Worm (Caenorhabditis elegans): Measurements from ENCODE around the gene dct-6.

The dct-6 gene

ce11 chrIII:5999629-6000028 is 33.4 kb downstream of the dct-6 start (continued):
- TF ChIP-seq zip-4 (GFP tag; optimal IDR thresholded peaks at IDR 0.05): no peak
- no peak for TF ChIP-seq mab-9 (GFP tag; IDR thresholded peaks at IDR 0.05)
- TF ChIP-seq fkh-10 (GFP tag; optimal IDR thresholded peaks at IDR 0.05): peak; percentile 15
- TF ChIP-seq snu-23 (GFP tag; optimal IDR thresholded peaks at IDR 0.05): peak; percentile 25
- peak; percentile 20 to 62 for TF ChIP-seq lsy-2 (tag; optimal IDR thresholded peaks at IDR 0.05)
- TF ChIP-seq unc-86 (tag; optimal IDR thresholded peaks at IDR 0.05): no peak

DNA sequence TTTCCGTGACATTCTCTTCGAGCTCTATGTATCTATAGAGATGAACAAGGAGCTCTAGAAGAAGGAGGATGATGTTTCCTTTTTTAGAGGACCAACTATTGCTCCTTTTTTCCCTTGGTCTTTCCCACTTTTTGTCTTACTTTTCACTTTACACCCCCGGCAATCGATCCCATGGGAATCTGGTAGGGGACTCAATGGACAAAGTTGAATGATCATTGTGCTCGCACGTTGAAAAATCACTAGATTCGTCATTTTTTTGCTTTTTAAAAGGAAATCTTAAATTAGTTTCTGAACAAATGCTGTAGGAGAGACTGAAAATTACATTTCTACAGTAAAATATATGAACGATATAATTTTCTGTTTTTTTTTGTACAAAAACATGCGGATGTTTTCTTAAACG is 35.8 kb downstream of the dct-6 start:
- TF ChIP-seq hlh-17 (GFP tag; optimal IDR thresholded peaks at IDR 0.05; ENCODE audit: borderline replicate concordance): no peak
- no peak for TF ChIP-seq egl-27 (tag; optimal IDR thresholded peaks at IDR 0.05)
- no peak for TF ChIP-seq pag-3 (tag; optimal IDR thresholded peaks at IDR 0.05; ENCODE audit: borderline replicate concordance, insufficient read depth)
- no peak for TF ChIP-seq lir-3 (tag; optimal IDR thresholded peaks at IDR 0.05; ENCODE audit: poor library complexity)
- no peak for TF ChIP-seq mab-9 (GFP tag; IDR thresholded peaks at IDR 0.05)
- no peak for TF ChIP-seq efl-1 (optimal IDR thresholded peaks at IDR 0.05)
- peak in 1 of 2 experiments; percentile 51 for TF ChIP-seq efl-1 (GFP tag; optimal IDR thresholded peaks at IDR 0.05 in 1 of 2)

ce11 chrIII:6006453-6006852 is 40.2 kb downstream of the dct-6 start:
- peak; percentile 12 for TF ChIP-seq dsc-1 (tag; optimal IDR thresholded peaks at IDR 0.05)
- no peak for TF ChIP-seq irx-1 (tag; optimal IDR thresholded peaks at IDR 0.05)
- no peak for TF ChIP-seq nhr-47 (tag; optimal IDR thresholded peaks at IDR 0.05)
- no peak for TF ChIP-seq elt-3 (tag; optimal IDR thresholded peaks at IDR 0.05)
- no peak for TF ChIP-seq nhr-11 (tag; optimal IDR thresholded peaks at IDR 0.05)
- TF ChIP-seq efl-1 (optimal IDR thresholded peaks at IDR 0.05): no peak
- peak in 1 of 2 experiments; percentile 90 for TF ChIP-seq efl-1 (GFP tag; optimal IDR thresholded peaks at IDR 0.05 in 1 of 2)

ce11 chrIII:6008989-6009610 is 42.9 kb downstream of the dct-6 start, which contains the start of the genes gcna-1 and eftu-2:
TSS of gene gcna-1 (minus strand) at chrIII:6009084.
TSS of gene eftu-2 (plus strand) at chrIII:6009560.
- TF ChIP-seq efl-1 (optimal IDR thresholded peaks at IDR 0.05): peak; percentile 58 to 84
- TF ChIP-seq efl-1 (GFP tag; optimal IDR thresholded peaks at IDR 0.05 in 1 of 2): peak; percentile 87 to 98
- TF ChIP-seq nhr-71 (tag; optimal IDR thresholded peaks at IDR 0.05): peak; percentile 77
- no peak for TF ChIP-seq mef-2 (tag; optimal IDR thresholded peaks at IDR 0.05)
- TF ChIP-seq pax-3 (tag; optimal IDR thresholded peaks at IDR 0.05): no peak
- no peak for TF ChIP-seq ets-5 (GFP tag; IDR thresholded peaks at IDR 0.05)
- no peak for TF ChIP-seq fos-1 (tag; optimal IDR thresholded peaks at IDR 0.05)
- no peak for TF ChIP-seq ama-1 (optimal IDR thresholded peaks at IDR 0.05)
- TF ChIP-seq mab-9 (GFP tag; IDR thresholded peaks at IDR 0.05): no peak
- TF ChIP-seq lin-35 (GFP tag; optimal IDR thresholded peaks at IDR 0.05): peak; percentile 78 to 87
- TF ChIP-seq snu-23 (GFP tag; optimal IDR thresholded peaks at IDR 0.05): peak; percentile 68
- no peak for TF ChIP-seq aly-2 (tag; optimal IDR thresholded peaks at IDR 0.05)
- peak; percentile 77 to 86 (median 80) for TF ChIP-seq dpl-1 (GFP tag; optimal IDR thresholded peaks at IDR 0.05)
- TF ChIP-seq unc-98 (GFP tag; IDR thresholded peaks at IDR 0.05): no peak
- TF ChIP-seq C16A3.4 (tag; optimal IDR thresholded peaks at IDR 0.05): peak; percentile 38
- TF ChIP-seq lin-14 (GFP tag; optimal IDR thresholded peaks at IDR 0.05): peak; percentile 54
- TF ChIP-seq xbp-1 (tag; optimal IDR thresholded peaks at IDR 0.05): peak; percentile 60
- no peak for TF ChIP-seq vab-15 (tag; optimal IDR thresholded peaks at IDR 0.05)
- TF ChIP-seq ceh-8 (GFP tag; optimal IDR thresholded peaks at IDR 0.05): no peak
- TF ChIP-seq ceh-82 (tag; optimal IDR thresholded peaks at IDR 0.05): no peak
- TF ChIP-seq unc-86 (tag; optimal IDR thresholded peaks at IDR 0.05): peak; percentile 45
- TF ChIP-seq lin-15B (tag; optimal IDR thresholded peaks at IDR 0.05): no peak
- TF ChIP-seq lsy-2 (tag; optimal IDR thresholded peaks at IDR 0.05): peak; percentile 78 to 97
- TF ChIP-seq C34B4.2 (tag; optimal IDR thresholded peaks at IDR 0.05): no peak
- no peak for TF ChIP-seq mep-1 (tag; optimal IDR thresholded peaks at IDR 0.05)
- no peak for TF ChIP-seq ceh-90 (tag; optimal IDR thresholded peaks at IDR 0.05)
- TF ChIP-seq tbx-2 (tag; optimal IDR thresholded peaks at IDR 0.05): peak; percentile 66
- no peak for TF ChIP-seq nhr-77 (tag; optimal IDR thresholded peaks at IDR 0.05)
- peak in 1 of 6 experiments; percentile 3 for TF ChIP-seq elt-3 (tag; optimal IDR thresholded peaks at IDR 0.05)
- TF ChIP-seq grh-1 (GFP tag; IDR thresholded peaks at IDR 0.05): no peak
- no peak for TF ChIP-seq sptf-1 (tag; optimal IDR thresholded peaks at IDR 0.05)
- TF ChIP-seq nhr-76 (tag; optimal IDR thresholded peaks at IDR 0.05): no peak
- no peak for TF ChIP-seq elt-2 (tag; optimal IDR thresholded peaks at IDR 0.05)
- peak; percentile 8; the same call in 1 of the 2 replicates for TF ChIP-seq nhr-19 (GFP tag; conservative IDR thresholded peaks at IDR 0.05)
- TF ChIP-seq dsc-1 (tag; optimal IDR thresholded peaks at IDR 0.05): peak; percentile 53
- peak; percentile 47 for TF ChIP-seq isw-1 (GFP tag; IDR thresholded peaks at IDR 0.05)

Data from whole organism, L1 larva.